Fruit fly (Drosophila melanogaster): ENCODE results near the gene CG16852.

DNA sequence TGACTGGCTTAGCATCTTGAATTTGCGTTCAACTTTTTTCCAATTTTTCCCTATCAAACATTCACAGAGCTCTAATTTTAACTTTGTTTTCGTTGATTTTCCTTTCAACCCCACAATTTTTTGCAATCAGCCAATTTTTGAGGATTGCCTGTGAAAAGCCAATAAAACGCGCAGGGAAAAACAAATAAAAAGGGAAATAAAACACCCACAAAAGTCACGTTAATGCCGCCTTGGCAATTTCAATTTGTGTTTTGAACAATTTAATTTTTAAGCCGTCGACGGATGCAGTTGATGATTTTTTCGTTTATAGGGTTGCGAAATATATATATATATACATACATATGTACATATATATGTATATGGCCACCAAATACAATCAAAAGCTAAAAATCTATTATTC lies 28.4 kb downstream of the CG16852 start:
- TF ChIP-seq usp (GFP tag; optimal IDR thresholded peaks at IDR 0.05) (no peak), EcR (GFP tag; optimal IDR thresholded peaks at IDR 0.05) (no peak)
